In the genomic region with DNA sequence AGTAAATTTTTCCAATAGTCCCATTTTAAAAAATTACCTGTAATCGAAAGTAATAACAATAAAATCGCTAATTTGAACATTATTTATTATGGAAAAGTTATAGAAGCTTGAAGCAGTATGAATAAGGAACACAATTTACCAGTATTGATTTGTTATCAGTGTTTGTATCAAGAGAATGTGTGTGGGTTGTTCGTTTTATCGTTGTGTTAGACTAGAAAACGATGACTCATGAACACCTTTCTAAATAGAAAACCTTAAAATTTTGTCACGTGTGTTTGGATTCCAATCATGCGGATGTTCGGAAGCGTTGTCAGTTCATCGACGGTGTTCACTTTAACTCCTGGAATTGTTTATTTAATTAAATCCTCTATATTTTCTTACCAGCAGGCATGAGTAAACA, we compare ENCODE assay signal across 3 worm cellular contexts.
TF ChIP-seq lines count a peak whose summit lies in the region.

A gene (minus strand): TSS at position 179 of the 400 bp plus-strand sequence.

TF ChIP-seq in whole organism, L2 larva, 48 proteins besides CTCF, POLR2A, EP300 and RAD21:
- no peak for TF ChIP-seq mbf-1 (tag; optimal IDR thresholded peaks at IDR 0.05; lab: Kevin White, UChicago)
- TF ChIP-seq nhr-77 (tag; optimal IDR thresholded peaks at IDR 0.05; lab: Kevin White, UChicago) = no peak
- TF ChIP-seq fos-1 (tag; optimal IDR thresholded peaks at IDR 0.05; lab: Kevin White, UChicago) = peak; percentile 67
- no peak for TF ChIP-seq nhr-23 (tag; optimal IDR thresholded peaks at IDR 0.05; lab: Kevin White, UChicago)
- TF ChIP-seq ceh-16 (tag; optimal IDR thresholded peaks at IDR 0.05; lab: Kevin White, UChicago) = no peak
- TF ChIP-seq elt-1 (tag; optimal IDR thresholded peaks at IDR 0.05; lab: Kevin White, UChicago) = no peak

TF ChIP-seq in whole organism, L3 larva, 47 proteins besides CTCF, POLR2A, EP300 and RAD21:
- TF ChIP-seq lin-15B (tag; optimal IDR thresholded peaks at IDR 0.05; lab: Kevin White, UChicago) (no peak), nhr-67 (tag; optimal IDR thresholded peaks at IDR 0.05; lab: Kevin White, UChicago) (no peak), elt-2 (tag; optimal IDR thresholded peaks at IDR 0.05; lab: Kevin White, UChicago) (peak; percentile 48), nhr-43 (tag; optimal IDR thresholded peaks at IDR 0.05; lab: Kevin White, UChicago; ENCODE audit: poor library complexity, severe bottlenecking) (no peak), mml-1 (tag; optimal IDR thresholded peaks at IDR 0.05; lab: Kevin White, UChicago) (no peak), pqm-1 (tag; optimal IDR thresholded peaks at IDR 0.05; lab: Kevin White, UChicago) (peak; percentile 62), hmg-11 (tag; optimal IDR thresholded peaks at IDR 0.05; lab: Kevin White, UChicago) (no peak)

TF ChIP-seq in whole organism, L4 larva, 104 proteins besides CTCF, POLR2A, EP300 and RAD21:
- TF ChIP-seq dve-1 (tag; optimal IDR thresholded peaks at IDR 0.05; lab: Kevin White, UChicago; ENCODE audit: insufficient read depth) (peak; percentile 52), lin-15B (tag; optimal IDR thresholded peaks at IDR 0.05; lab: Kevin White, UChicago) (no peak), nhr-6 (tag; optimal IDR thresholded peaks at IDR 0.05; lab: Kevin White, UChicago) (peak; percentile 19), daf-16 (GFP tag; optimal IDR thresholded peaks at IDR 0.05; lab: Kevin White, UChicago) (no peak), daf-16 (tag; optimal IDR thresholded peaks at IDR 0.05; lab: Kevin White, UChicago) (peak; percentile 33), nhr-28 (tag; optimal IDR thresholded peaks at IDR 0.05; lab: Kevin White, UChicago) (peak; percentile 86), php-3 (GFP tag; IDR thresholded peaks at IDR 0.05; lab: Robert Waterston, UW) (no peak)
